Worm (Caenorhabditis elegans): ENCODE measurements around the gene cin-4.

Gene cin-4

DNA sequence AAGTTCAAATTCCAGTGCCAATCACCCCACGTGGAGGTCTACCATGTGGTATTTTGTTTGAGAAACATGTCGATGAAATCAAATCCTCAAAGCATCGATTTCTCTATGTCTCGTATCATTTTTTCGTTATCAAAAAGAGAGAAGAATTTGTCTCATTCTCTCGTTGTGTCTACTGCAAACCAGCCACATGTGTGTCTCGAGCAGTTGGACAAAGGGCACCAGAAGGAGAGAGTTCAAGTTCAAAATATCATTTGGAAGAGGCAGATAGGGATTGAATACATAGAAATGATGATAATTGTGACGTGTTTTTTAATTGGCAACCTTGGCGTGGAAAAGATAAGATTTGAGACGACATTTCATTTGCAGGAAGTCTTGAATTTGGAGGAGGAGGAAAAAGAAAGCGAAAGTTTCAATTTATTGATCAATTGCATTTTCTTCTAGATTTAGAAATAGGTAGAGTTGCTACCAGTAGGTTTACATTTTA, 21.2 kb downstream of the cin-4 start (continued):
- TF ChIP-seq nhr-237 (tag; optimal IDR thresholded peaks at IDR 0.05) = no peak
- TF ChIP-seq nhr-111 (GFP tag; optimal IDR thresholded peaks at IDR 0.05) = no peak
- no peak for TF ChIP-seq saeg-2 (GFP tag; IDR thresholded peaks at IDR 0.05)
- no peak for TF ChIP-seq F37D6.2 (tag; optimal IDR thresholded peaks at IDR 0.05)
- TF ChIP-seq rbr-2 (tag; optimal IDR thresholded peaks at IDR 0.05) = no peak
- no peak for TF ChIP-seq nhr-42 (GFP tag; IDR thresholded peaks at IDR 0.05)
- TF ChIP-seq madf-5 (GFP tag; IDR thresholded peaks at IDR 0.05) = no peak
- TF ChIP-seq ZK546.5 (tag; optimal IDR thresholded peaks at IDR 0.05) = no peak
- no peak for TF ChIP-seq snpc-1.2 (GFP tag; IDR thresholded peaks at IDR 0.05)
- TF ChIP-seq ceh-20 (GFP tag; IDR thresholded peaks at IDR 0.05) = no peak
- TF ChIP-seq nhr-6 (tag; optimal IDR thresholded peaks at IDR 0.05) = no peak
- TF ChIP-seq nhr-28 (tag; optimal IDR thresholded peaks at IDR 0.05) = peak; percentile 66
- TF ChIP-seq T20F7.1 (GFP tag; optimal IDR thresholded peaks at IDR 0.05) = no peak
- TF ChIP-seq vab-7 (GFP tag; IDR thresholded peaks at IDR 0.05) = no peak
- no peak for TF ChIP-seq fkh-10 (GFP tag; optimal IDR thresholded peaks at IDR 0.05)
- TF ChIP-seq dmd-6 (GFP tag; IDR thresholded peaks at IDR 0.05) = peak; percentile 84
- TF ChIP-seq nhr-25 (tag; optimal IDR thresholded peaks at IDR 0.05; ENCODE audit: borderline replicate concordance, insufficient read depth) = peak; percentile 23
- no peak for TF ChIP-seq ceh-62 (tag; optimal IDR thresholded peaks at IDR 0.05)
- no peak for TF ChIP-seq dmd-9 (GFP tag; IDR thresholded peaks at IDR 0.05)
- TF ChIP-seq nhr-76 (tag; optimal IDR thresholded peaks at IDR 0.05) = no peak
- TF ChIP-seq jun-1 (tag; optimal IDR thresholded peaks at IDR 0.05) = no peak
- no peak for TF ChIP-seq daf-8 (GFP tag; IDR thresholded peaks at IDR 0.05)
- TF ChIP-seq lin-29 (GFP tag; IDR thresholded peaks at IDR 0.05) = no peak
- no peak for TF ChIP-seq ceh-82 (tag; optimal IDR thresholded peaks at IDR 0.05)
- no peak for TF ChIP-seq zfp-2 (tag; optimal IDR thresholded peaks at IDR 0.05)
- no peak for TF ChIP-seq zip-2 (tag; optimal IDR thresholded peaks at IDR 0.05)
- no peak for TF ChIP-seq nhr-10 (tag; optimal IDR thresholded peaks at IDR 0.05)
- no peak for TF ChIP-seq ztf-7 (tag; optimal IDR thresholded peaks at IDR 0.05)
- TF ChIP-seq pqm-1 (tag; optimal IDR thresholded peaks at IDR 0.05) = peak; percentile 57
- no peak for TF ChIP-seq egl-27 (tag; optimal IDR thresholded peaks at IDR 0.05)
- peak in 1 of 2 experiments; percentile 55 for TF ChIP-seq lsy-2 (tag; optimal IDR thresholded peaks at IDR 0.05)
- no peak for TF ChIP-seq zag-1 (tag; optimal IDR thresholded peaks at IDR 0.05)
- TF ChIP-seq mdl-1 (tag; optimal IDR thresholded peaks at IDR 0.05) = peak in 1 of 2 experiments; percentile 88
- TF ChIP-seq lin-39 (tag; optimal IDR thresholded peaks at IDR 0.05) = no peak
- TF ChIP-seq mes-2 (tag; optimal IDR thresholded peaks at IDR 0.05; ENCODE audit: poor library complexity, severe bottlenecking) = peak; percentile 37
- no peak for TF ChIP-seq ZK337.2 (GFP tag; IDR thresholded peaks at IDR 0.05)
- TF ChIP-seq spr-1 (tag; optimal IDR thresholded peaks at IDR 0.05) = no peak
- TF ChIP-seq aha-1 (tag) = peak; percentile 80
- no peak for TF ChIP-seq skn-1 (tag; optimal IDR thresholded peaks at IDR 0.05)
- TF ChIP-seq daf-12 (tag; optimal IDR thresholded peaks at IDR 0.05) = no peak
- no peak for TF ChIP-seq duxl-1 (tag; optimal IDR thresholded peaks at IDR 0.05; ENCODE audit: poor library complexity)
- TF ChIP-seq dmd-8 (GFP tag; IDR thresholded peaks at IDR 0.05) = no peak
- TF ChIP-seq lim-7 (GFP tag; IDR thresholded peaks at IDR 0.05) = no peak
- peak; percentile 67 for TF ChIP-seq cey-2 (tag; optimal IDR thresholded peaks at IDR 0.05; ENCODE audit: borderline replicate concordance, insufficient read depth)
- TF ChIP-seq F10B5.3 (tag; optimal IDR thresholded peaks at IDR 0.05) = no peak
- no peak for TF ChIP-seq snpc-4 (tag; optimal IDR thresholded peaks at IDR 0.05)
- 0 out of 2 replicates have a peak, but pooled peaks have one; percentile 82 for TF ChIP-seq Y75B8A.6 (GFP tag; IDR thresholded peaks at IDR 0.05)
- no peak for TF ChIP-seq lir-3 (tag; optimal IDR thresholded peaks at IDR 0.05)
- no peak for TF ChIP-seq daf-19 (GFP tag; conservative IDR thresholded peaks at IDR 0.05)
- no peak for TF ChIP-seq lin-13 (GFP tag; optimal IDR thresholded peaks at IDR 0.05)
- no peak for TF ChIP-seq nhr-41 (GFP tag; IDR thresholded peaks at IDR 0.05)
- peak; percentile 69 for TF ChIP-seq dve-1 (tag; optimal IDR thresholded peaks at IDR 0.05; ENCODE audit: insufficient read depth)
- TF ChIP-seq ztf-11 (tag; optimal IDR thresholded peaks at IDR 0.05) = no peak

Measured in whole organism, L4 larva.